Worm (Caenorhabditis elegans) whole organism, L4 larva: Measurements from ENCODE around the gene F52G2.3.

Experiments used
- F26F4.8 ChIP-seq: fragments of 200-800 bp; sonication (Bioruptor generic); conservative IDR thresholded peaks from 2 replicates; pipeline ENCODE4 v1.3.6; 2022; ENCODE audit warnings: missing genetic modification characterization, missing compliant biosample characterization
- R02D3.7 ChIP-seq: fragments of 150-350 bp; sonication (generic microtip); optimal IDR thresholded peaks from 3 replicates; lab custom pipeline; 2014; ENCODE audit warnings: missing biosample characterization, missing genetic modification characterization
- Y105C5A.15 ChIP-seq: fragments of 200-800 bp; sonication (Bioruptor generic); IDR thresholded peaks from 2 replicates; pipeline ENCODE4 v1.3.6; 2022; ENCODE audit warnings: missing genetic modification characterization, missing compliant biosample characterization
- Y48G9A.11 ChIP-seq: fragments of 200-800 bp; sonication (Bioruptor generic); IDR thresholded peaks from 2 replicates; pipeline ENCODE4 v1.3.6; 2022; ENCODE audit warnings: missing genetic modification reagents, missing genetic modification characterization, missing compliant biosample characterization
- Y5F2A.4 ChIP-seq: fragments of 200-800 bp; sonication (Bioruptor generic); optimal IDR thresholded peaks from 2 replicates; lab custom pipeline; 2018; ENCODE audit warnings: mild to moderate bottlenecking, missing genetic modification characterization, missing compliant biosample characterization
- ZK546.5 ChIP-seq, 2 experiments: sonication (generic microtip); optimal IDR thresholded peaks; 2 replicates each; lab custom pipeline; 2017; ENCODE audit warnings: missing biosample characterization in 2 of 2, missing genetic modification characterization in 2 of 2
- aha-1 ChIP-seq: fragments of 150-350 bp; peaks from one replicate; lab custom pipeline; 2014; ENCODE audit warnings: missing biosample characterization, missing genetic modification characterization
- attf-4 ChIP-seq: sonication (generic microtip); optimal IDR thresholded peaks from 3 replicates; lab custom pipeline; 2017; ENCODE audit warnings: missing biosample characterization, missing genetic modification characterization
- ceh-20 ChIP-seq: fragments of 200-800 bp; sonication (Bioruptor generic); IDR thresholded peaks from 2 replicates; pipeline ENCODE4 v1.3.6; 2022; ENCODE audit warnings: missing genetic modification reagents, missing genetic modification characterization, missing compliant biosample characterization
- ceh-28 ChIP-seq: fragments of 150-350 bp; optimal IDR thresholded peaks from 2 replicates; lab custom pipeline; 2014; ENCODE audit warnings: missing biosample characterization, missing genetic modification reagents, missing genetic modification characterization
- ceh-44 ChIP-seq: fragments of 200-800 bp; sonication (Bioruptor generic); IDR thresholded peaks from 2 replicates; pipeline ENCODE4 v1.3.6; 2022; ENCODE audit warnings: missing genetic modification reagents, missing genetic modification characterization, missing compliant biosample characterization
- ces-1 ChIP-seq: fragments of 150-350 bp; sonication (generic microtip); optimal IDR thresholded peaks from 4 replicates; lab custom pipeline; 2014; ENCODE audit warnings: missing biosample characterization, missing genetic modification reagents, missing genetic modification characterization
- daf-16 ChIP-seq, 3 experiments: sonication (generic microtip); optimal IDR thresholded peaks; 2 replicates each; lab custom pipeline; 2016 to 2017; ENCODE audit warnings: missing genetic modification characterization in 3 of 3, missing genetic modification reagents in 3 of 3, mild to moderate bottlenecking in 2 of 3, missing compliant biosample characterization in 2 of 3, missing biosample characterization in 1 of 3, moderate library complexity in 1 of 3
- dmd-9 ChIP-seq: fragments of 200-800 bp; sonication (Bioruptor generic); IDR thresholded peaks from 2 replicates; pipeline ENCODE4 v1.3.6; 2022; ENCODE audit warnings: missing genetic modification reagents, missing genetic modification characterization, missing compliant biosample characterization
- dve-1 ChIP-seq: sonication (generic microtip); optimal IDR thresholded peaks from 2 replicates; lab custom pipeline; 2017; ENCODE audit warnings: antibody characterized with exemption, mild to moderate bottlenecking, missing genetic modification characterization, missing compliant biosample characterization; ENCODE audit not compliant: insufficient read depth
- fos-1 ChIP-seq: fragments of 150-350 bp; optimal IDR thresholded peaks from 2 replicates; lab custom pipeline; 2014; ENCODE audit warnings: missing biosample characterization, missing genetic modification characterization
- gei-8 ChIP-seq: fragments of 200-800 bp; sonication (Bioruptor generic); optimal IDR thresholded peaks from 2 replicates; lab custom pipeline; 2018; ENCODE audit warnings: mild to moderate bottlenecking, missing genetic modification characterization, missing compliant biosample characterization
- hlh-11 ChIP-seq: fragments of 200-800 bp; sonication (Bioruptor generic); optimal IDR thresholded peaks from 2 replicates; lab custom pipeline; 2018; ENCODE audit warnings: mild to moderate bottlenecking, missing genetic modification characterization, missing compliant biosample characterization
- hlh-30 ChIP-seq: sonication (generic microtip); optimal IDR thresholded peaks from 2 replicates; lab custom pipeline; 2017; ENCODE audit warnings: antibody characterized with exemption, mild to moderate bottlenecking, missing genetic modification characterization, missing compliant biosample characterization; ENCODE audit not compliant: insufficient read depth
- jun-1 ChIP-seq: fragments of 150-350 bp; optimal IDR thresholded peaks from 2 replicates; lab custom pipeline; 2014; ENCODE audit warnings: missing biosample characterization, missing genetic modification reagents, missing genetic modification characterization
- lim-7 ChIP-seq: fragments of 200-800 bp; sonication (Bioruptor generic); IDR thresholded peaks from 2 replicates; pipeline ENCODE4 v1.3.6; 2022; ENCODE audit warnings: missing genetic modification characterization, missing compliant biosample characterization
- lin-1 ChIP-seq: fragments of 200-800 bp; sonication (Bioruptor generic); IDR thresholded peaks from 2 replicates; pipeline ENCODE4 v1.3.6; 2022; ENCODE audit warnings: missing genetic modification reagents, missing genetic modification characterization, missing compliant biosample characterization
- lin-15B ChIP-seq: fragments of 150-350 bp; sonication (generic microtip); optimal IDR thresholded peaks from 3 replicates; lab custom pipeline; 2014; ENCODE audit warnings: missing biosample characterization, missing genetic modification characterization
- lin-38 ChIP-seq: fragments of 200-800 bp; sonication (Bioruptor generic); IDR thresholded peaks from 2 replicates; pipeline ENCODE4 v1.3.6; 2022; ENCODE audit warnings: missing genetic modification reagents, missing genetic modification characterization, missing compliant biosample characterization
- lsy-2 ChIP-seq, 2 experiments: fragments of 150-350 bp in 1 of 2; sonication (generic microtip) in 1 of 2; optimal IDR thresholded peaks; 2 replicates each; lab custom pipeline; 2014 to 2017; ENCODE audit warnings: missing biosample characterization in 2 of 2, missing genetic modification characterization in 2 of 2
- madf-5 ChIP-seq, 2 experiments: fragments of 200-800 bp; sonication (Bioruptor generic); IDR thresholded peaks; 2 replicates each; pipeline ENCODE4 v1.3.6; 2022; ENCODE audit warnings: missing compliant biosample characterization in 2 of 2, missing genetic modification characterization in 2 of 2
- madf-9 ChIP-seq: fragments of 200-800 bp; sonication (Bioruptor generic); conservative IDR thresholded peaks from 2 replicates; pipeline ENCODE4 v1.3.6; 2022; ENCODE audit warnings: missing genetic modification reagents, missing genetic modification characterization, missing compliant biosample characterization
- mdl-1 ChIP-seq, 2 experiments: fragments of 150-350 bp in 1 of 2; sonication (generic microtip) in 1 of 2; optimal IDR thresholded peaks; 2 replicates each; lab custom pipeline; 2014 to 2017; ENCODE audit warnings: missing biosample characterization in 2 of 2, missing genetic modification characterization in 2 of 2
- mdt-29 ChIP-seq: fragments of 200-800 bp; sonication (Bioruptor generic); IDR thresholded peaks from 2 replicates; pipeline ENCODE4 v1.3.6; 2022; ENCODE audit warnings: missing genetic modification reagents, missing genetic modification characterization, missing compliant biosample characterization
- mes-2 ChIP-seq: sonication (generic microtip); optimal IDR thresholded peaks from 2 replicates; lab custom pipeline; 2016; ENCODE audit warnings: missing genotype, mild to moderate bottlenecking, missing genetic modification characterization, missing compliant biosample characterization; ENCODE audit not compliant: poor library complexity, severe bottlenecking
- mxl-3 ChIP-seq: fragments of 200-800 bp; sonication (Bioruptor generic); optimal IDR thresholded peaks from 2 replicates; lab custom pipeline; 2018; ENCODE audit warnings: mild to moderate bottlenecking, missing genetic modification characterization, missing compliant biosample characterization
- nhr-11 ChIP-seq: fragments of 150-350 bp; optimal IDR thresholded peaks from 2 replicates; lab custom pipeline; 2014; ENCODE audit warnings: missing biosample characterization, missing genetic modification characterization
- nhr-237 ChIP-seq: sonication (generic microtip); optimal IDR thresholded peaks from 2 replicates; lab custom pipeline; 2017; ENCODE audit warnings: missing biosample characterization, missing genetic modification characterization
- php-3 ChIP-seq: fragments of 200-800 bp; sonication (Bioruptor generic); IDR thresholded peaks from 2 replicates; pipeline ENCODE4 v1.3.6; 2022; ENCODE audit warnings: missing genetic modification reagents, missing genetic modification characterization, missing compliant biosample characterization
- sdz-12 ChIP-seq: fragments of 200-800 bp; sonication (Bioruptor generic); optimal IDR thresholded peaks from 2 replicates; lab custom pipeline; 2018; ENCODE audit warnings: mild to moderate bottlenecking, missing genetic modification characterization, missing compliant biosample characterization
- set-16 ChIP-seq: fragments of 200-800 bp; sonication (Bioruptor generic); IDR thresholded peaks from 2 replicates; pipeline ENCODE4 v1.3.6; 2022; ENCODE audit warnings: missing genetic modification reagents, missing genetic modification characterization, missing compliant biosample characterization
- snpc-1.2 ChIP-seq: fragments of 200-800 bp; sonication (Bioruptor generic); IDR thresholded peaks from 2 replicates; pipeline ENCODE4 v1.3.6; 2022; ENCODE audit warnings: missing genetic modification reagents, missing genetic modification characterization, missing compliant biosample characterization
- spr-1 ChIP-seq: sonication (generic microtip); optimal IDR thresholded peaks from 2 replicates; lab custom pipeline; 2016; ENCODE audit warnings: mild to moderate bottlenecking, missing genetic modification characterization, missing compliant biosample characterization
- spr-3 ChIP-seq: fragments of 200-800 bp; sonication (Bioruptor generic); optimal IDR thresholded peaks from 2 replicates; lab custom pipeline; 2018; ENCODE audit warnings: mild to moderate bottlenecking, missing genetic modification characterization, missing compliant biosample characterization
- ztf-7 ChIP-seq: fragments of 150-350 bp; optimal IDR thresholded peaks from 2 replicates; lab custom pipeline; 2014; ENCODE audit warnings: missing biosample characterization, missing genetic modification characterization

F52G2.3 gene

ce11 chrIV:13538901-13539300 is 9.1 kb downstream of the F52G2.3 start:
- TF ChIP-seq ztf-7 (tag; lab: Kevin White, UChicago) (no peak), lin-38 (0 out of 2 replicates have a peak, but pooled peaks have one; percentile 10), dmd-9 (GFP tag; lab: Robert Waterston, UW) (no peak), mdt-29 (GFP tag; lab: Robert Waterston, UW) (no peak), ceh-20 (GFP tag; lab: Robert Waterston, UW) (no peak), sdz-12 (GFP tag; lab: Kevin White, UChicago) (no peak), aha-1 (tag; lab: Kevin White, UChicago) (peak; percentile 0), nhr-11 (tag; lab: Kevin White, UChicago) (no peak), set-16 (no peak), Y5F2A.4 (GFP tag; lab: Kevin White, UChicago) (no peak), lin-15B (tag; lab: Kevin White, UChicago) (no peak), lim-7 (GFP tag; lab: Robert Waterston, UW) (no peak), Y105C5A.15 (no peak), lsy-2 (tag; optimal IDR thresholded peaks at IDR 0.05; lab: Kevin White, UChicago) (peak in 1 of 2 experiments; percentile 85), ceh-28 (no peak), gei-8 (GFP tag; lab: Kevin White, UChicago) (no peak), spr-3 (GFP tag; lab: Kevin White, UChicago) (no peak), snpc-1.2 (GFP tag; lab: Robert Waterston, UW) (peak; percentile 84), php-3 (GFP tag; lab: Robert Waterston, UW) (no peak), Y48G9A.11 (no peak), ces-1 (no peak), hlh-11 (tag; lab: Kevin White, UChicago) (no peak), nhr-237 (tag; lab: Kevin White, UChicago) (no peak), daf-16 (GFP tag; optimal IDR thresholded peaks at IDR 0.05; lab: Kevin White, UChicago) (no peak), daf-16 (tag; optimal IDR thresholded peaks at IDR 0.05; lab: Kevin White, UChicago) (no peak), attf-4 (no peak)
- TF ChIP-seq, all 104 proteins: peak for 4

ce11 chrIV:13525223-13525622 is 22.8 kb downstream of the F52G2.3 start:
- TF ChIP-seq ZK546.5 (tag; optimal IDR thresholded peaks at IDR 0.05; lab: Kevin White, UChicago) = no peak
- no peak for TF ChIP-seq madf-5 (GFP tag; IDR thresholded peaks at IDR 0.05; lab: Robert Waterston, UW)
- no peak for TF ChIP-seq ceh-20 (GFP tag; lab: Robert Waterston, UW)
- TF ChIP-seq spr-1 (tag; lab: Kevin White, UChicago) = no peak
- TF ChIP-seq lin-1 (GFP tag; lab: Robert Waterston, UW) = no peak
- no peak for TF ChIP-seq ces-1
- no peak for TF ChIP-seq dve-1 (tag; lab: Kevin White, UChicago)
- no peak for TF ChIP-seq snpc-1.2 (GFP tag; lab: Robert Waterston, UW)
- no peak for TF ChIP-seq lim-7 (GFP tag; lab: Robert Waterston, UW)
- TF ChIP-seq jun-1 (tag; lab: Kevin White, UChicago) = no peak
- TF ChIP-seq Y5F2A.4 (GFP tag; lab: Kevin White, UChicago) = no peak
- no peak for TF ChIP-seq gei-8 (GFP tag; lab: Kevin White, UChicago)
- no peak for TF ChIP-seq mdl-1 (tag; optimal IDR thresholded peaks at IDR 0.05; lab: Kevin White, UChicago)
- TF ChIP-seq Y48G9A.11 = no peak
- TF ChIP-seq mxl-3 (GFP tag; lab: Kevin White, UChicago) = no peak
- TF ChIP-seq php-3 (GFP tag; lab: Robert Waterston, UW) = no peak
- no peak for TF ChIP-seq fos-1
- no peak for TF ChIP-seq madf-9
- no peak for TF ChIP-seq lin-38

ce11 chrIV:13521785-13522184 is 26.2 kb downstream of the F52G2.3 start, which contains the start of gene dcap-2:
Gene dcap-2, minus strand, starts transcription at chrIV:13521870.
- TF ChIP-seq lsy-2 (tag; optimal IDR thresholded peaks at IDR 0.05; lab: Kevin White, UChicago) = peak in 1 of 2 experiments; percentile 32
- no peak for TF ChIP-seq R02D3.7
- no peak for TF ChIP-seq F26F4.8 (GFP tag; lab: Robert Waterston, UW)
- TF ChIP-seq hlh-30 = peak; percentile 81
- no peak for TF ChIP-seq ceh-44
- peak; percentile 53 for TF ChIP-seq lin-38
- peak; percentile 5 for TF ChIP-seq mes-2 (tag; lab: Kevin White, UChicago)
